Fruit fly (Drosophila melanogaster) whole organism, wandering third instar larva: ENCODE measurements around the gene CG14100.

Experiments
- Abd-B ChIP-seq: fragments of >200 bp; optimal IDR thresholded peaks from 2 replicates; lab custom pipeline; 2017; ENCODE audit warnings: missing biosample characterization, missing genetic modification characterization
- Dfd ChIP-seq: fragments of >200 bp; optimal IDR thresholded peaks from 2 replicates; lab custom pipeline; 2017; ENCODE audit warnings: missing biosample characterization, missing genetic modification characterization
- Hr78 ChIP-seq: fragments of >200 bp; optimal IDR thresholded peaks from 2 replicates; lab custom pipeline; 2017; ENCODE audit warnings: missing biosample characterization, missing genetic modification characterization
- Hr83 ChIP-seq: fragments of 200-300 bp; sonication (Bioruptor generic); optimal IDR thresholded peaks from 2 replicates; lab custom pipeline; 2016; ENCODE audit warnings: missing biosample characterization, mild to moderate bottlenecking, missing genetic modification characterization, moderate library complexity; ENCODE audit not compliant: poor library complexity, severe bottlenecking
- OdsH ChIP-seq: fragments of 200-800 bp; sonication (Bioruptor generic); optimal IDR thresholded peaks from 2 replicates; lab custom pipeline; 2016; ENCODE audit warnings: missing biosample characterization, mild to moderate bottlenecking, missing genetic modification characterization
- Rel ChIP-seq, 2 experiments: fragments of 200-800 bp; sonication (Bioruptor generic) in 1 of 2; optimal IDR thresholded peaks; 2 replicates in 1 of 2; 3 replicates in 1 of 2; lab custom pipeline; 2016 to 2019; ENCODE audit warnings: mild to moderate bottlenecking in 2 of 2, missing biosample characterization in 2 of 2, missing genetic modification characterization in 2 of 2, moderate library complexity in 1 of 2
- br ChIP-seq: fragments of 200-800 bp; sonication (Bioruptor generic); optimal IDR thresholded peaks from 2 replicates; lab custom pipeline; 2016; ENCODE audit warnings: missing biosample characterization, missing genetic modification characterization
- brk ChIP-seq: fragments of 200-800 bp; sonication (Bioruptor generic); optimal IDR thresholded peaks from 2 replicates; lab custom pipeline; 2016; ENCODE audit warnings: missing biosample characterization, mild to moderate bottlenecking, missing genetic modification characterization
- foxo ChIP-seq, 2 experiments: fragments of 200-800 bp; sonication (Bioruptor generic); optimal IDR thresholded peaks; 2 replicates in 1 of 2; 3 replicates in 1 of 2; lab custom pipeline; 2016 to 2017; ENCODE audit warnings: missing biosample characterization in 2 of 2, missing genetic modification characterization in 2 of 2
- h ChIP-seq: fragments of 200-800 bp; sonication (Bioruptor generic); optimal IDR thresholded peaks from 3 replicates; lab custom pipeline; 2016; ENCODE audit warnings: missing biosample characterization, mild to moderate bottlenecking, missing genetic modification characterization
- pan ChIP-seq: fragments of >200 bp; optimal IDR thresholded peaks from 2 replicates; lab custom pipeline; 2017
- psq ChIP-seq: fragments of 200-800 bp; sonication (Bioruptor generic); optimal IDR thresholded peaks from 3 replicates; lab custom pipeline; 2017; ENCODE audit warnings: missing biosample characterization, mild to moderate bottlenecking, missing genetic modification characterization, moderate library complexity

DNA sequence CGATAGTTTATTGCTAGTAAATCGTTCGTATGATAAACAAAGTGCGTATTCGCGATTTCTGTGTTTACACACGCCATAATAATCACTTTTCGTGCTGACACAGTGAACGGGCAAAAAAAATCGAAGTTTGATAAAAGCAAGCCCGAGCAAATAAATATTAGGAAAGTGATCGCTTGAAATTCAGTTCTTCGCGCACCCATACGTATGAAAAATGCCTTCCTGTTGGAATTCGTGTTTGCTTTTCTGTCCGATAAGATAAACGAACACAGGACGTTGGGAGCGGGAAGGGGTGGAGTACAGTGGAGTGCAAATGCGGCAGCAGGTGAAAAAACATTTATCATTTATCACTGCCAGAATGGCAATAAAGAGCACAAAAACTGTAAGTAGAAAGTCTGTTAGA is 40.4 kb upstream of the CG14100 start:
- TF ChIP-seq Hr83 (GFP tag; lab: Kevin White, UChicago) (peak; percentile 89), h (GFP tag; lab: Kevin White, UChicago) (peak; percentile 81), br (GFP tag; lab: Kevin White, UChicago) (peak; percentile 60), Dfd (no peak), Hr78 (no peak), Abd-B (GFP tag; lab: Kevin White, UChicago) (no peak), brk (GFP tag; lab: Kevin White, UChicago) (no peak), foxo (GFP tag; optimal IDR thresholded peaks at IDR 0.05; lab: Kevin White, UChicago) (peak in 1 of 2 experiments; percentile 48), psq (GFP tag; lab: Kevin White, UChicago) (peak; percentile 41), OdsH (GFP tag; lab: Kevin White, UChicago) (peak; percentile 47), pan (lab: Kevin White, UChicago) (no peak), Rel (GFP tag; optimal IDR thresholded peaks at IDR 0.05; lab: Kevin White, UChicago) (no peak), Rel (tag; optimal IDR thresholded peaks at IDR 0.05; lab: Kevin White, UChicago) (peak; percentile 51)
